Worm (Caenorhabditis elegans): ENCODE results near the gene pfd-5.

pfd-5 gene

ce11 chrIII:7198838-7199237 is at the start of gene pfd-5:
Gene pfd-5 (minus strand): TSS chrIII:7198884.
- TF ChIP-seq tbx-2 (tag; optimal IDR thresholded peaks at IDR 0.05) (peak; percentile 81), fos-1 (tag; optimal IDR thresholded peaks at IDR 0.05) (peak; percentile 17), zag-1 (tag; optimal IDR thresholded peaks at IDR 0.05) (no peak), xbp-1 (tag; optimal IDR thresholded peaks at IDR 0.05) (peak; percentile 77), nhr-77 (tag; optimal IDR thresholded peaks at IDR 0.05) (no peak), unc-98 (GFP tag; IDR thresholded peaks at IDR 0.05) (peak; percentile 64), tlp-1 (tag; optimal IDR thresholded peaks at IDR 0.05) (no peak), nhr-237 (tag; optimal IDR thresholded peaks at IDR 0.05) (no peak), nhr-47 (tag; optimal IDR thresholded peaks at IDR 0.05) (peak; percentile 85), mab-9 (GFP tag; IDR thresholded peaks at IDR 0.05) (no peak), nhr-85 (tag) (peak; percentile 91), grh-1 (GFP tag; IDR thresholded peaks at IDR 0.05) (no peak), ztf-11 (tag; optimal IDR thresholded peaks at IDR 0.05) (peak in 1 of 2 experiments; percentile 84), efl-1 (optimal IDR thresholded peaks at IDR 0.05) (peak; percentile 81 to 96), efl-1 (GFP tag; optimal IDR thresholded peaks at IDR 0.05 in 1 of 2) (peak; percentile 95 to 99), C16A3.4 (tag; optimal IDR thresholded peaks at IDR 0.05) (peak; percentile 37), hlh-4 (tag; optimal IDR thresholded peaks at IDR 0.05) (no peak), efl-3 (GFP tag; optimal IDR thresholded peaks at IDR 0.05) (no peak), blmp-1 (tag; optimal IDR thresholded peaks at IDR 0.05) (peak; percentile 49), dsc-1 (tag; optimal IDR thresholded peaks at IDR 0.05) (peak; percentile 77), lin-35 (GFP tag; optimal IDR thresholded peaks at IDR 0.05) (peak; percentile 96 to 97), nhr-71 (tag; optimal IDR thresholded peaks at IDR 0.05) (peak; percentile 82), pag-3 (tag; optimal IDR thresholded peaks at IDR 0.05; ENCODE audit: borderline replicate concordance, insufficient read depth) (peak; percentile 4), irx-1 (tag; optimal IDR thresholded peaks at IDR 0.05) (peak; percentile 84), nhr-76 (tag; optimal IDR thresholded peaks at IDR 0.05) (no peak), nhr-19 (GFP tag; conservative IDR thresholded peaks at IDR 0.05) (peak; percentile 77), ceh-63 (GFP tag; optimal IDR thresholded peaks at IDR 0.05) (no peak), egl-13 (tag; optimal IDR thresholded peaks at IDR 0.05) (peak; percentile 81), fkh-4 (tag; optimal IDR thresholded peaks at IDR 0.05; ENCODE audit: borderline replicate concordance) (peak; percentile 76), ceh-82 (tag; optimal IDR thresholded peaks at IDR 0.05) (peak; percentile 46 to 66 (median 51)), snpc-4 (tag; optimal IDR thresholded peaks at IDR 0.05) (peak; percentile 36), skn-1 (tag; optimal IDR thresholded peaks at IDR 0.05) (peak; percentile 51), Y116A8C.19 (tag; optimal IDR thresholded peaks at IDR 0.05; ENCODE audit: borderline replicate concordance) (peak; percentile 39), unc-62 (GFP tag; optimal IDR thresholded peaks at IDR 0.05) (no peak), nhr-84 (tag; optimal IDR thresholded peaks at IDR 0.05) (no peak), alr-1 (tag; optimal IDR thresholded peaks at IDR 0.05; ENCODE audit: borderline replicate concordance) (no peak), snu-23 (GFP tag; optimal IDR thresholded peaks at IDR 0.05) (peak; percentile 74), rnt-1 (tag; optimal IDR thresholded peaks at IDR 0.05) (peak; percentile 97), pax-3 (tag; optimal IDR thresholded peaks at IDR 0.05) (peak; percentile 81), vab-15 (tag; optimal IDR thresholded peaks at IDR 0.05) (no peak), egl-27 (tag; optimal IDR thresholded peaks at IDR 0.05) (no peak), lir-3 (tag; optimal IDR thresholded peaks at IDR 0.05; ENCODE audit: poor library complexity) (peak; percentile 94), C04F5.9 (tag; optimal IDR thresholded peaks at IDR 0.05) (peak; percentile 47), lin-15B (tag; optimal IDR thresholded peaks at IDR 0.05) (peak; percentile 25), ceh-8 (GFP tag; optimal IDR thresholded peaks at IDR 0.05) (no peak), nhr-20 (tag; optimal IDR thresholded peaks at IDR 0.05) (peak; percentile 67), isw-1 (GFP tag; IDR thresholded peaks at IDR 0.05) (peak; percentile 67), ama-1 (optimal IDR thresholded peaks at IDR 0.05) (no peak), elt-2 (tag; optimal IDR thresholded peaks at IDR 0.05) (peak; percentile 43), mdl-1 (tag; optimal IDR thresholded peaks at IDR 0.05) (peak in 1 of 2 experiments; percentile 36), ztf-4 (tag; optimal IDR thresholded peaks at IDR 0.05) (no peak), dpl-1 (GFP tag; optimal IDR thresholded peaks at IDR 0.05) (peak; percentile 90 to 96 (median 93)), lin-13 (GFP tag; optimal IDR thresholded peaks at IDR 0.05) (peak; percentile 49)

Measured in whole organism, L1 larva.